Worm (Caenorhabditis elegans) whole organism, L1 larva: ENCODE results near the gene F15H10.12.
A peak's percentile ranks its signal among the peaks of the same experiment; 100 is the strongest.

ENCODE experiments used
- C16A3.4 ChIP-seq: fragments of 150-350 bp; optimal IDR thresholded peaks from 2 replicates; lab custom pipeline; 2014; ENCODE audit warnings: missing biosample characterization, missing genetic modification characterization
- aly-2 ChIP-seq: fragments of 150-350 bp; optimal IDR thresholded peaks from 2 replicates; lab custom pipeline; 2014; ENCODE audit warnings: missing biosample characterization, missing genetic modification characterization
- blmp-1 ChIP-seq: fragments of 150-350 bp; optimal IDR thresholded peaks from 2 replicates; lab custom pipeline; 2014; ENCODE audit warnings: missing biosample characterization, missing genetic modification characterization
- ceh-90 ChIP-seq: sonication (generic microtip); optimal IDR thresholded peaks from 2 replicates; lab custom pipeline; 2016; ENCODE audit warnings: missing genetic modification characterization, missing compliant biosample characterization
- dpl-1 ChIP-seq, 3 experiments: fragments of 150-350 bp in 2 of 3; sonication (generic microtip) in 1 of 3; optimal IDR thresholded peaks; 2 replicates each; lab custom pipeline; 2014 to 2017; ENCODE audit warnings: missing biosample characterization in 3 of 3, missing genetic modification characterization in 3 of 3, missing genetic modification reagents in 3 of 3
- dsc-1 ChIP-seq: sonication (generic microtip); optimal IDR thresholded peaks from 2 replicates; lab custom pipeline; 2016; ENCODE audit warnings: mild to moderate bottlenecking, missing genetic modification characterization, missing compliant biosample characterization
- efl-1 ChIP-seq, 4 experiments: fragments of 150-350 bp; optimal IDR thresholded peaks in 3 of 4; peaks in 1 of 4; 1 replicate in 1 of 4; 2 replicates in 3 of 4; lab custom pipeline; 2014; ENCODE audit warnings: missing biosample characterization in 2 of 4, missing genetic modification characterization in 2 of 4, missing genetic modification reagents in 2 of 4
- egl-13 ChIP-seq: sonication (generic microtip); optimal IDR thresholded peaks from 2 replicates; lab custom pipeline; 2016; ENCODE audit warnings: missing genotype, missing genetic modification reagents, missing genetic modification characterization, missing compliant biosample characterization
- elt-2 ChIP-seq: sonication (generic microtip); optimal IDR thresholded peaks from 2 replicates; lab custom pipeline; 2016; ENCODE audit warnings: missing genetic modification characterization, mild to moderate bottlenecking, inconsistent platforms, missing compliant biosample characterization, missing genetic modification reagents
- ets-5 ChIP-seq: fragments of 200-800 bp; sonication (Bioruptor generic); IDR thresholded peaks from 2 replicates; pipeline ENCODE4 v1.3.6; 2022; ENCODE audit warnings: missing genetic modification characterization, missing compliant biosample characterization
- fkh-8 ChIP-seq: sonication (generic microtip); optimal IDR thresholded peaks from 2 replicates; lab custom pipeline; 2016; ENCODE audit warnings: mild to moderate bottlenecking, missing genetic modification characterization, missing compliant biosample characterization
- hlh-4 ChIP-seq: sonication (generic microtip); optimal IDR thresholded peaks from 2 replicates; lab custom pipeline; 2016; ENCODE audit warnings: mild to moderate bottlenecking, missing genetic modification characterization, missing compliant biosample characterization
- isw-1 ChIP-seq: fragments of 200-800 bp; sonication (Bioruptor generic); IDR thresholded peaks from 2 replicates; pipeline ENCODE4 v1.3.6; 2022; ENCODE audit warnings: missing genetic modification characterization, missing compliant biosample characterization
- lin-13 ChIP-seq: fragments of 150-350 bp; optimal IDR thresholded peaks from 2 replicates; lab custom pipeline; 2014; ENCODE audit warnings: missing biosample characterization, missing genetic modification reagents, missing genetic modification characterization
- lin-14 ChIP-seq: fragments of 200-800 bp; sonication (Bioruptor generic); optimal IDR thresholded peaks from 2 replicates; lab custom pipeline; 2018; ENCODE audit warnings: mild to moderate bottlenecking, missing genetic modification characterization, moderate library complexity, missing compliant biosample characterization
- lin-35 ChIP-seq, 2 experiments: fragments of 150-350 bp; optimal IDR thresholded peaks; 2 replicates each; lab custom pipeline; 2014; ENCODE audit warnings: missing biosample characterization in 2 of 2, missing genetic modification characterization in 2 of 2, missing genetic modification reagents in 2 of 2
- lir-3 ChIP-seq: sonication (generic microtip); optimal IDR thresholded peaks from 2 replicates; lab custom pipeline; 2016; ENCODE audit warnings: mild to moderate bottlenecking, missing genetic modification characterization, moderate library complexity, missing compliant biosample characterization; ENCODE audit not compliant: poor library complexity
- mdl-1 ChIP-seq, 2 experiments: fragments of 150-350 bp; optimal IDR thresholded peaks; 2 replicates each; lab custom pipeline; 2014 to 2017; ENCODE audit warnings: missing biosample characterization in 2 of 2, missing genetic modification characterization in 2 of 2, inconsistent platforms in 1 of 2
- mef-2 ChIP-seq: fragments of 150-350 bp; optimal IDR thresholded peaks from 2 replicates; lab custom pipeline; 2014; ENCODE audit warnings: missing biosample characterization, missing genetic modification characterization
- nhr-11 ChIP-seq: fragments of 150-350 bp; optimal IDR thresholded peaks from 2 replicates; lab custom pipeline; 2014; ENCODE audit warnings: missing biosample characterization, missing genetic modification characterization
- nhr-237 ChIP-seq: fragments of 150-350 bp; optimal IDR thresholded peaks from 2 replicates; lab custom pipeline; 2014; ENCODE audit warnings: missing biosample characterization, missing genetic modification characterization
- nhr-28 ChIP-seq: fragments of 150-350 bp; optimal IDR thresholded peaks from 2 replicates; lab custom pipeline; 2014; ENCODE audit warnings: missing biosample characterization, missing genetic modification characterization
- nhr-71 ChIP-seq: sonication (generic microtip); optimal IDR thresholded peaks from 2 replicates; lab custom pipeline; 2016; ENCODE audit warnings: mild to moderate bottlenecking, missing genetic modification characterization, moderate library complexity, missing compliant biosample characterization
- nhr-85 ChIP-seq: sonication (generic microtip); peaks from one replicate; lab custom pipeline; 2016; ENCODE audit warnings: missing genetic modification characterization, inconsistent platforms, missing compliant biosample characterization
- nhr-90 ChIP-seq: sonication (generic microtip); optimal IDR thresholded peaks from 2 replicates; lab custom pipeline; 2016; ENCODE audit warnings: mild to moderate bottlenecking, missing genetic modification characterization, missing compliant biosample characterization; ENCODE audit not compliant: poor library complexity
- pag-3 ChIP-seq: sonication (generic microtip); optimal IDR thresholded peaks from 2 replicates; lab custom pipeline; 2017; ENCODE audit warnings: missing genetic modification characterization, mild to moderate bottlenecking, missing compliant biosample characterization, antibody characterized with exemption, borderline replicate concordance; ENCODE audit not compliant: insufficient read depth
- pax-3 ChIP-seq: fragments of 200-800 bp; sonication (Bioruptor generic); optimal IDR thresholded peaks from 2 replicates; lab custom pipeline; 2018; ENCODE audit warnings: mild to moderate bottlenecking, missing genetic modification characterization, moderate library complexity, missing compliant biosample characterization
- pqm-1 ChIP-seq: sonication (generic microtip); optimal IDR thresholded peaks from 3 replicates; lab custom pipeline; 2017; ENCODE audit warnings: missing biosample characterization, missing genetic modification characterization
- rnt-1 ChIP-seq: sonication (generic microtip); optimal IDR thresholded peaks from 2 replicates; lab custom pipeline; 2016; ENCODE audit warnings: mild to moderate bottlenecking, missing genetic modification characterization, moderate library complexity, missing compliant biosample characterization
- snpc-4 ChIP-seq: fragments of 150-350 bp; optimal IDR thresholded peaks from 2 replicates; lab custom pipeline; 2014; ENCODE audit warnings: missing biosample characterization, missing genetic modification characterization
- sptf-1 ChIP-seq: fragments of 150-350 bp; optimal IDR thresholded peaks from 2 replicates; lab custom pipeline; 2014; ENCODE audit warnings: missing biosample characterization, missing genetic modification characterization
- tbx-2 ChIP-seq: sonication (generic microtip); optimal IDR thresholded peaks from 2 replicates; lab custom pipeline; 2016; ENCODE audit warnings: missing genetic modification characterization, missing compliant biosample characterization
- unc-130 ChIP-seq: fragments of 150-350 bp; optimal IDR thresholded peaks from 2 replicates; lab custom pipeline; 2017; ENCODE audit warnings: missing biosample characterization, missing genetic modification characterization, inconsistent platforms
- unc-62 ChIP-seq: fragments of 150-350 bp; optimal IDR thresholded peaks from 2 replicates; lab custom pipeline; 2014; ENCODE audit warnings: missing biosample characterization, missing genetic modification reagents, missing genetic modification characterization
- unc-98 ChIP-seq: fragments of 200-800 bp; sonication (Bioruptor generic); IDR thresholded peaks from 2 replicates; pipeline ENCODE4 v1.3.6; 2022; ENCODE audit warnings: missing genetic modification characterization, missing compliant biosample characterization
- vab-15 ChIP-seq: sonication (generic microtip); optimal IDR thresholded peaks from 2 replicates; lab custom pipeline; 2017; ENCODE audit warnings: missing genotype, mild to moderate bottlenecking, missing genetic modification characterization, missing compliant biosample characterization
- zag-1 ChIP-seq: fragments of 150-350 bp; optimal IDR thresholded peaks from 2 replicates; lab custom pipeline; 2014; ENCODE audit warnings: missing biosample characterization, missing genetic modification characterization
- ztf-11 ChIP-seq, 2 experiments: sonication (generic microtip); optimal IDR thresholded peaks; 2 replicates each; lab custom pipeline; 2016 to 2017; ENCODE audit warnings: missing genetic modification characterization in 2 of 2, missing biosample characterization in 1 of 2, missing compliant biosample characterization in 1 of 2
- ztf-4 ChIP-seq: fragments of 150-350 bp; optimal IDR thresholded peaks from 2 replicates; lab custom pipeline; 2014; ENCODE audit warnings: missing biosample characterization, missing genetic modification characterization

The F15H10.12 gene

ce11 chrV:10441135-10442024, 31.5 kb upstream of the F15H10.12 start, which contains the start of gene pap-1 (continued):
- no peak for TF ChIP-seq pag-3 (tag; lab: Kevin White, UChicago)
- TF ChIP-seq mef-2 (tag; lab: Kevin White, UChicago): no peak
- TF ChIP-seq unc-130 (tag; lab: Kevin White, UChicago): no peak
- no peak for TF ChIP-seq zag-1 (tag; lab: Kevin White, UChicago)
- TF ChIP-seq dsc-1 (tag; lab: Kevin White, UChicago): peak; percentile 21
- TF ChIP-seq dpl-1 (GFP tag; optimal IDR thresholded peaks at IDR 0.05; lab: Kevin White, UChicago): peak; percentile 14 to 32 (median 19)
- no peak for TF ChIP-seq C16A3.4 (tag; lab: Kevin White, UChicago)
- TF ChIP-seq aly-2: no peak
- peak; percentile 62 to 78 for TF ChIP-seq efl-1 (optimal IDR thresholded peaks at IDR 0.05; lab: Kevin White, UChicago)
- peak; percentile 22 to 72 for TF ChIP-seq efl-1 (GFP tag; optimal IDR thresholded peaks at IDR 0.05 in 1 of 2; lab: Kevin White, UChicago)
- TF ChIP-seq nhr-237: no peak
- peak; percentile 16 to 68 for TF ChIP-seq lin-35 (GFP tag; optimal IDR thresholded peaks at IDR 0.05; lab: Kevin White, UChicago)
- TF ChIP-seq ceh-90 (tag; lab: Kevin White, UChicago): peak; percentile 76
- peak; percentile 78 for TF ChIP-seq rnt-1 (tag; lab: Kevin White, UChicago)
- no peak for TF ChIP-seq nhr-28 (tag; lab: Kevin White, UChicago)
- peak; percentile 55 for TF ChIP-seq nhr-71 (tag; lab: Kevin White, UChicago)
- peak; percentile 3 for TF ChIP-seq elt-2
- no peak for TF ChIP-seq ets-5 (GFP tag; lab: Robert Waterston, UW)
- TF ChIP-seq ztf-4 (tag; lab: Kevin White, UChicago): no peak
- peak; percentile 79 for TF ChIP-seq nhr-85
- TF ChIP-seq tbx-2 (tag; lab: Kevin White, UChicago): no peak
- TF ChIP-seq isw-1 (GFP tag; lab: Robert Waterston, UW): no peak; the same call in 1 of the 2 replicates
- peak; percentile 26 for TF ChIP-seq pax-3 (tag; lab: Kevin White, UChicago)
- no peak for TF ChIP-seq unc-98 (GFP tag; lab: Robert Waterston, UW)
- TF ChIP-seq ztf-11 (tag; optimal IDR thresholded peaks at IDR 0.05; lab: Kevin White, UChicago): no peak
- TF ChIP-seq mdl-1 (tag; optimal IDR thresholded peaks at IDR 0.05; lab: Kevin White, UChicago): peak in 1 of 2 experiments; percentile 40
- peak; percentile 21 for TF ChIP-seq lin-14
- peak; percentile 3 for TF ChIP-seq egl-13 (tag; lab: Kevin White, UChicago)
- TF ChIP-seq hlh-4 (tag; lab: Kevin White, UChicago): no peak
- no peak for TF ChIP-seq lin-13 (GFP tag; lab: Kevin White, UChicago)
- no peak for TF ChIP-seq vab-15 (tag; lab: Kevin White, UChicago)
- peak; percentile 52 for TF ChIP-seq blmp-1 (tag; lab: Kevin White, UChicago)

ce11 chrV:10440723-10441122, 30.8 kb upstream of the F15H10.12 start, which contains the start of gene snf-10:
TSS of gene snf-10 (minus strand) at chrV:10440823.
- TF ChIP-seq nhr-90 (tag; lab: Kevin White, UChicago) (no peak), rnt-1 (tag; lab: Kevin White, UChicago) (no peak), lin-13 (GFP tag; lab: Kevin White, UChicago) (no peak), isw-1 (GFP tag; lab: Robert Waterston, UW) (no peak), egl-13 (tag; lab: Kevin White, UChicago) (no peak), sptf-1 (tag; lab: Kevin White, UChicago) (no peak), mef-2 (tag; lab: Kevin White, UChicago) (no peak), hlh-4 (tag; lab: Kevin White, UChicago) (no peak), pqm-1 (tag; lab: Kevin White, UChicago) (no peak), lir-3 (no peak), nhr-237 (no peak), ets-5 (GFP tag; lab: Robert Waterston, UW) (no peak), unc-62 (GFP tag; lab: Kevin White, UChicago) (no peak), fkh-8 (tag; lab: Kevin White, UChicago) (no peak), nhr-11 (tag; lab: Kevin White, UChicago) (no peak), snpc-4 (no peak)
